Fruit fly (Drosophila melanogaster) whole organism, embryonic: ENCODE measurements around the gene ath.

Experiments used
- CG10431 ChIP-seq: fragments of 200-800 bp; sonication (Bioruptor generic); optimal IDR thresholded peaks from 3 replicates; lab custom pipeline; 2018; ENCODE audit warnings: missing biosample characterization, mild to moderate bottlenecking, missing genetic modification characterization
- CG11247 ChIP-seq: fragments of 200-800 bp; sonication (Bioruptor generic); IDR thresholded peaks from 2 replicates; pipeline ENCODE4 v1.3.6; 2022; ENCODE audit warnings: missing biosample characterization, missing genetic modification characterization
- CG14014 ChIP-seq: fragments of 200-800 bp; sonication (Bioruptor generic); IDR thresholded peaks from 2 replicates; pipeline ENCODE4 v1.3.6; 2022; ENCODE audit warnings: missing biosample characterization, missing genetic modification characterization
- CG15479 ChIP-seq: fragments of 200-800 bp; sonication (Bioruptor generic); optimal IDR thresholded peaks from 3 replicates; lab custom pipeline; 2019; ENCODE audit warnings: missing biosample characterization, mild to moderate bottlenecking, missing genetic modification characterization, moderate library complexity
- CG1603 ChIP-seq: fragments of 200-800 bp; sonication (Bioruptor generic); optimal IDR thresholded peaks from 2 replicates; lab custom pipeline; 2019; ENCODE audit warnings: missing biosample characterization, mild to moderate bottlenecking, missing genetic modification characterization, moderate library complexity
- CG1647 ChIP-seq: fragments of 200-800 bp; sonication (Bioruptor generic); optimal IDR thresholded peaks from 3 replicates; lab custom pipeline; 2016; ENCODE audit warnings: missing biosample characterization, missing genetic modification characterization
- CG17361 ChIP-seq: fragments of 200-800 bp; sonication (Bioruptor generic); IDR thresholded peaks from 3 replicates; pipeline ENCODE4 v1.3.6; 2022; ENCODE audit warnings: missing biosample characterization, missing genetic modification characterization
- CG17612 ChIP-seq: fragments of 200-800 bp; sonication (Bioruptor generic); IDR thresholded peaks from 2 replicates; pipeline ENCODE4 v1.3.6; 2022; ENCODE audit warnings: missing biosample characterization, missing genetic modification characterization
- CG17912 ChIP-seq: fragments of 200-800 bp; sonication (Bioruptor generic); optimal IDR thresholded peaks from 2 replicates; lab custom pipeline; 2018; ENCODE audit warnings: missing biosample characterization, mild to moderate bottlenecking, missing genetic modification characterization
- CG2120 ChIP-seq: fragments of 200-800 bp; sonication (Bioruptor generic); optimal IDR thresholded peaks from 3 replicates; lab custom pipeline; 2016; ENCODE audit warnings: missing biosample characterization, missing genetic modification characterization
- CG32767 ChIP-seq: fragments of 200-800 bp; sonication (Bioruptor generic); IDR thresholded peaks from 2 replicates; pipeline ENCODE4 v1.3.6; 2022; ENCODE audit warnings: missing biosample characterization, missing genetic modification characterization
- CG33557 ChIP-seq: fragments of 200-800 bp; sonication (Bioruptor generic); optimal IDR thresholded peaks from 2 replicates; lab custom pipeline; 2019; ENCODE audit warnings: missing biosample characterization, mild to moderate bottlenecking, missing genetic modification characterization, moderate library complexity
- CG34422 ChIP-seq: fragments of 200-800 bp; sonication (Bioruptor generic); IDR thresholded peaks from 3 replicates; pipeline ENCODE4 v1.3.6; 2022; ENCODE audit warnings: missing biosample characterization, missing genetic modification characterization
- CG4424 ChIP-seq: fragments of 200-800 bp; sonication (Bioruptor generic); optimal IDR thresholded peaks from 3 replicates; lab custom pipeline; 2016; ENCODE audit warnings: missing biosample characterization, missing genetic modification characterization
- CG4707 ChIP-seq: fragments of 200-800 bp; sonication (Bioruptor generic); optimal IDR thresholded peaks from 2 replicates; lab custom pipeline; 2018; ENCODE audit warnings: missing biosample characterization, mild to moderate bottlenecking, missing genetic modification characterization, moderate library complexity
- CG5953 ChIP-seq: fragments of 200-800 bp; sonication (Bioruptor generic); IDR thresholded peaks from 2 replicates; pipeline ENCODE4 v1.3.6; 2022; ENCODE audit warnings: missing biosample characterization, missing genetic modification characterization
- CG6683 ChIP-seq: fragments of 200-800 bp; sonication (Bioruptor generic); optimal IDR thresholded peaks from 2 replicates; lab custom pipeline; 2017; ENCODE audit warnings: missing biosample characterization, mild to moderate bottlenecking, missing genetic modification characterization, missing genetic modification reagents
- CG9727 ChIP-seq: fragments of 200-800 bp; sonication (Bioruptor generic); optimal IDR thresholded peaks from 3 replicates; lab custom pipeline; 2017; ENCODE audit warnings: missing biosample characterization, mild to moderate bottlenecking, missing genetic modification characterization
- Dad ChIP-seq: fragments of 200-800 bp; sonication (Bioruptor generic); optimal IDR thresholded peaks from 3 replicates; lab custom pipeline; 2016; ENCODE audit warnings: missing biosample characterization, missing genetic modification characterization
- Dbx ChIP-seq: fragments of 200-800 bp; sonication (Bioruptor generic); IDR thresholded peaks from 3 replicates; pipeline ENCODE4 v1.3.6; 2022; ENCODE audit warnings: missing biosample characterization, missing genetic modification characterization
- Dip3 ChIP-seq: fragments of 200-800 bp; sonication (Bioruptor generic); optimal IDR thresholded peaks from 3 replicates; lab custom pipeline; 2016; ENCODE audit warnings: missing biosample characterization, missing genetic modification characterization
- Doc2 ChIP-seq: fragments of 200-800 bp; sonication (Bioruptor generic); IDR thresholded peaks from 2 replicates; pipeline ENCODE4 v1.3.6; 2022; ENCODE audit warnings: missing biosample characterization, missing genetic modification characterization
- Ets65A ChIP-seq: fragments of 200-800 bp; sonication (Bioruptor generic); peaks from one replicate; lab custom pipeline; 2016; ENCODE audit warnings: missing biosample characterization, missing genetic modification characterization
- Ets97D ChIP-seq: fragments of 200-800 bp; sonication (Bioruptor generic); optimal IDR thresholded peaks from 3 replicates; lab custom pipeline; 2016; ENCODE audit warnings: missing biosample characterization, missing genetic modification characterization
- Fer1 ChIP-seq: fragments of 200-800 bp; sonication (Bioruptor generic); optimal IDR thresholded peaks from 2 replicates; lab custom pipeline; 2017; ENCODE audit warnings: missing biosample characterization, mild to moderate bottlenecking, missing genetic modification characterization
- Hr51 ChIP-seq, 2 experiments: fragments of 200-800 bp; sonication (Bioruptor generic); optimal IDR thresholded peaks; 2 replicates in 1 of 2; 3 replicates in 1 of 2; lab custom pipeline; 2016 to 2018; ENCODE audit warnings: missing biosample characterization in 2 of 2, missing genetic modification characterization in 2 of 2, mild to moderate bottlenecking in 1 of 2, moderate library complexity in 1 of 2
- Lim3 ChIP-seq: fragments of 200-800 bp; sonication (Bioruptor generic); IDR thresholded peaks from 2 replicates; pipeline ENCODE4 v1.3.6; 2022; ENCODE audit warnings: missing biosample characterization, missing genetic modification characterization
- Nf-YA ChIP-seq: fragments of 200-800 bp; sonication (Bioruptor generic); IDR thresholded peaks from 2 replicates; pipeline ENCODE4 v1.3.6; 2022; ENCODE audit warnings: missing biosample characterization, missing genetic modification characterization
- Sox100B ChIP-seq: fragments of 200-800 bp; sonication (Bioruptor generic); optimal IDR thresholded peaks from 3 replicates; lab custom pipeline; 2018; ENCODE audit warnings: missing biosample characterization, mild to moderate bottlenecking, missing genetic modification characterization
- Stat92E ChIP-seq, 3 experiments: fragments of >200 bp in 2 of 3; fragments of 200-800 bp in 1 of 3; sonication (Bioruptor generic) in 1 of 3; optimal IDR thresholded peaks; 2 replicates each; lab custom pipeline; 2017 to 2019; ENCODE audit warnings: missing biosample characterization in 3 of 3, missing genetic modification characterization in 3 of 3, mild to moderate bottlenecking in 1 of 3, moderate library complexity in 1 of 3
- Usf ChIP-seq: fragments of 200-800 bp; sonication (Bioruptor generic); optimal IDR thresholded peaks from 2 replicates; lab custom pipeline; 2017; ENCODE audit warnings: missing genotype, missing biosample characterization, missing genetic modification characterization
- Xbp1 ChIP-seq: fragments of 200-800 bp; sonication (Bioruptor generic); optimal IDR thresholded peaks from 3 replicates; lab custom pipeline; 2016; ENCODE audit warnings: missing biosample characterization, mild to moderate bottlenecking, missing genetic modification characterization
- amos ChIP-seq: fragments of 200-800 bp; sonication (Bioruptor generic); IDR thresholded peaks from 2 replicates; pipeline ENCODE4 v1.3.6; 2022; ENCODE audit warnings: missing biosample characterization, missing genetic modification characterization; ENCODE audit not compliant: partially characterized antibody
- cas ChIP-seq: fragments of 200-800 bp; sonication (Bioruptor generic); IDR thresholded peaks from 2 replicates; pipeline ENCODE4 v1.3.6; 2022; ENCODE audit warnings: missing biosample characterization, missing genetic modification characterization
- caup ChIP-seq: fragments of 200-800 bp; sonication (Bioruptor generic); optimal IDR thresholded peaks from 3 replicates; lab custom pipeline; 2017; ENCODE audit warnings: missing biosample characterization, mild to moderate bottlenecking, missing genetic modification characterization, moderate library complexity; ENCODE audit not compliant: severe bottlenecking
- chn ChIP-seq: fragments of 200-800 bp; sonication (Bioruptor generic); optimal IDR thresholded peaks from 2 replicates; lab custom pipeline; 2016; ENCODE audit warnings: missing biosample characterization, missing genetic modification characterization
- dysf ChIP-seq: fragments of 200-800 bp; sonication (Bioruptor generic); IDR thresholded peaks from 3 replicates; pipeline ENCODE4 v1.3.6; 2022; ENCODE audit warnings: missing biosample characterization, missing genetic modification characterization
- fd64A ChIP-seq: fragments of 200-800 bp; sonication (Bioruptor generic); optimal IDR thresholded peaks from 3 replicates; lab custom pipeline; 2018; ENCODE audit warnings: missing biosample characterization, mild to moderate bottlenecking, missing genetic modification characterization
- fru ChIP-seq: fragments of >200 bp; optimal IDR thresholded peaks from 2 replicates; lab custom pipeline; 2017
- ftz-f1 ChIP-seq: fragments of 200-800 bp; sonication (Bioruptor generic); optimal IDR thresholded peaks from 2 replicates; lab custom pipeline; 2016; ENCODE audit warnings: missing biosample characterization, missing genetic modification characterization
- hth ChIP-seq: fragments of >200 bp; optimal IDR thresholded peaks from 2 replicates; lab custom pipeline; 2017; ENCODE audit warnings: inconsistent platforms
- kah ChIP-seq: fragments of 200-800 bp; sonication (Bioruptor generic); optimal IDR thresholded peaks from 2 replicates; lab custom pipeline; 2018; ENCODE audit warnings: missing biosample characterization, mild to moderate bottlenecking, missing genetic modification characterization
- kay ChIP-seq: fragments of 200-800 bp; sonication (Bioruptor generic); optimal IDR thresholded peaks from 2 replicates; lab custom pipeline; 2016; ENCODE audit warnings: missing biosample characterization, missing genetic modification characterization
- lola ChIP-seq, 3 experiments: fragments of >200 bp in 2 of 3; fragments of 200-800 bp in 1 of 3; sonication (Bioruptor generic) in 1 of 3; optimal IDR thresholded peaks; 2 replicates each; lab custom pipeline; 2017 to 2019; ENCODE audit warnings: missing biosample characterization in 3 of 3, missing genetic modification characterization in 3 of 3, mild to moderate bottlenecking in 1 of 3, moderate library complexity in 1 of 3
- sc ChIP-seq, 3 experiments: fragments of >200 bp in 2 of 3; fragments of 200-800 bp in 1 of 3; sonication (Bioruptor generic) in 1 of 3; optimal IDR thresholded peaks; 2 replicates in 2 of 3; 3 replicates in 1 of 3; lab custom pipeline; 2017; ENCODE audit warnings: mild to moderate bottlenecking in 1 of 3, missing biosample characterization in 1 of 3, missing genetic modification characterization in 1 of 3, missing genetic modification reagents in 1 of 3
- stc ChIP-seq: fragments of 200-800 bp; sonication (Bioruptor generic); IDR thresholded peaks from 2 replicates; pipeline ENCODE4 v1.3.6; 2022; ENCODE audit warnings: missing biosample characterization, missing genetic modification characterization
- sug ChIP-seq: fragments of 200-800 bp; optimal IDR thresholded peaks from 2 replicates; lab custom pipeline; 2019; ENCODE audit warnings: missing biosample characterization, mild to moderate bottlenecking, missing genetic modification characterization, moderate library complexity
- tap ChIP-seq: fragments of 200-800 bp; optimal IDR thresholded peaks from 3 replicates; lab custom pipeline; 2019; ENCODE audit warnings: missing biosample characterization, mild to moderate bottlenecking, missing genetic modification characterization, moderate library complexity
- trh ChIP-seq: fragments of 200-800 bp; sonication (Bioruptor generic); optimal IDR thresholded peaks from 2 replicates; lab custom pipeline; 2016; ENCODE audit warnings: missing biosample characterization, missing genetic modification characterization
- vvl ChIP-seq: fragments of 200-800 bp; sonication (Bioruptor generic); IDR thresholded peaks from 2 replicates; pipeline ENCODE4 v1.3.6; 2022; ENCODE audit warnings: missing biosample characterization, missing genetic modification characterization
- wor ChIP-seq: fragments of 200-800 bp; sonication (Bioruptor generic); IDR thresholded peaks from 2 replicates; pipeline ENCODE4 v1.3.6; 2022; ENCODE audit warnings: missing biosample characterization, missing genetic modification characterization

The ath gene

dm6 chr2L:10249655-10250202, 38.8 kb downstream of the ath start (continued):
- TF ChIP-seq CG4424 (no peak), Sox100B (peak; percentile 75), CG1647 (GFP tag; lab: Kevin White, UChicago) (no peak), ftz-f1 (GFP tag; lab: Kevin White, UChicago) (no peak), lola (GFP tag; optimal IDR thresholded peaks at IDR 0.05; lab: Kevin White, UChicago) (peak in 1 of 3 experiments; percentile 51), CG17361 (GFP tag; lab: Robert Waterston, UW) (no peak), CG33557 (GFP tag; lab: Kevin White, UChicago) (peak; percentile 87), CG17912 (GFP tag; lab: Kevin White, UChicago) (peak; percentile 44), hth (no peak), Lim3 (GFP tag; lab: Robert Waterston, UW) (no peak), CG15479 (GFP tag; lab: Kevin White, UChicago) (peak; percentile 81), CG5953 (GFP tag; lab: Robert Waterston, UW) (no peak), kay (GFP tag; lab: Kevin White, UChicago) (no peak), Xbp1 (GFP tag; lab: Kevin White, UChicago) (no peak), tap (tag; lab: Kevin White, UChicago) (no peak), fd64A (GFP tag; lab: Kevin White, UChicago) (peak; percentile 75), kah (GFP tag; lab: Kevin White, UChicago) (peak; percentile 55), chn (no peak), sug (tag; lab: Kevin White, UChicago) (peak; percentile 16), CG10431 (GFP tag; lab: Kevin White, UChicago) (peak; percentile 19), CG6683 (GFP tag; lab: Kevin White, UChicago) (peak; percentile 19), caup (GFP tag; lab: Kevin White, UChicago) (no peak), dysf (no peak), Usf (GFP tag; lab: Kevin White, UChicago) (no peak), amos (GFP tag; lab: Robert Waterston, UW) (no peak), Ets65A (GFP tag; lab: Kevin White, UChicago) (no peak), CG4707 (GFP tag; lab: Kevin White, UChicago) (peak; percentile 60), Nf-YA (GFP tag; lab: Robert Waterston, UW) (no peak), Ets97D (GFP tag; lab: Kevin White, UChicago) (no peak), fru (no peak), wor (GFP tag; lab: Robert Waterston, UW) (no peak), CG32767 (GFP tag; lab: Robert Waterston, UW) (peak; percentile 69; the same call in 1 of the 2 replicates), stc (no peak), CG17612 (no peak), sc (optimal IDR thresholded peaks at IDR 0.05; lab: Kevin White, UChicago) (no peak), sc (GFP tag; optimal IDR thresholded peaks at IDR 0.05; lab: Kevin White, UChicago) (no peak), CG1603 (tag; lab: Kevin White, UChicago) (peak; percentile 19), CG2120 (GFP tag; lab: Kevin White, UChicago) (no peak), trh (peak; percentile 20), Stat92E (GFP tag; optimal IDR thresholded peaks at IDR 0.05; lab: Kevin White, UChicago) (no peak), Fer1 (peak; percentile 49), vvl (no peak), CG11247 (GFP tag; lab: Robert Waterston, UW) (no peak), Dbx (no peak), Dad (GFP tag; lab: Kevin White, UChicago) (no peak), Doc2 (no peak), CG34422 (GFP tag; lab: Robert Waterston, UW) (0 out of 3 replicates have a peak, but pooled peaks have one; percentile 39), cas (GFP tag; lab: Robert Waterston, UW) (no peak), CG14014 (peak; percentile 31; the same call in 1 of the 2 replicates), Hr51 (GFP tag; optimal IDR thresholded peaks at IDR 0.05; lab: Kevin White, UChicago) (no peak), CG9727 (no peak), Dip3 (no peak)
